Worm (Caenorhabditis elegans): Measurements from ENCODE around the gene srx-129.

DNA sequence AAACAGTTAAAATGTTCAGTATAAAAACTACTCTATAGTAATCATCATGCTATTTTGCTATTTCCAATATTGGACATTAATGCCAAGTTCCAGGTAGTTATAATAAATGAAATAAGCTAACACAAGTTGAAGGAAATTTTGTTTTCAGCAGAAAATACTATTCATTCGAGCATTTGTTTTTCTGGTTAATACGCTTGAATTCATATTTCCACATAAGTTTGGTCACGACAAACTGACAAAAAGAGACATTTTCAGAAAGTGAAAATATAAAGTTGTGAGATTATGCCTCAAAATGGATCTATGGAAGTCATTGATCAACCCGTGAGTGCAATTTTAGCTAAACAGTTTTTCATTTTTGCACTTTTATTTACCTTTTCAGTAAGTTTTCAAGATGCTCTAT lies 11.1 kb downstream of the srx-129 start, which contains the start of gene srx-131:
- TF ChIP-seq pha-4 (tag; optimal IDR thresholded peaks at IDR 0.05): no peak
- TF ChIP-seq dmd-4 (tag; optimal IDR thresholded peaks at IDR 0.05; ENCODE audit: borderline replicate concordance): no peak
- no peak for TF ChIP-seq unc-55 (GFP tag; optimal IDR thresholded peaks at IDR 0.05)
- TF ChIP-seq C08G9.2 (tag; optimal IDR thresholded peaks at IDR 0.05): no peak
- no peak for TF ChIP-seq madf-2 (tag; optimal IDR thresholded peaks at IDR 0.05)
- TF ChIP-seq ama-1 (optimal IDR thresholded peaks at IDR 0.05): no peak
- no peak for TF ChIP-seq tbx-2 (tag; optimal IDR thresholded peaks at IDR 0.05)
- no peak for TF ChIP-seq unc-3 (GFP tag; conservative IDR thresholded peaks at IDR 0.05)
- TF ChIP-seq unc-3 (tag; optimal IDR thresholded peaks at IDR 0.05): no peak
- no peak for TF ChIP-seq sdc-2 (tag; optimal IDR thresholded peaks at IDR 0.05)
- TF ChIP-seq nfya-1 (tag; optimal IDR thresholded peaks at IDR 0.05): no peak
- TF ChIP-seq sox-4 (tag; optimal IDR thresholded peaks at IDR 0.05): no peak
- no peak for TF ChIP-seq nhr-11 (tag; optimal IDR thresholded peaks at IDR 0.05)
- TF ChIP-seq hlh-15 (tag; optimal IDR thresholded peaks at IDR 0.05): no peak
